Worm (Caenorhabditis elegans): Measurements from ENCODE around the gene M60.6.

M60.6 gene

ce11 chrX:8297333-8297732, 45.1 kb upstream of the M60.6 start:
- TF ChIP-seq nhr-28 (tag; optimal IDR thresholded peaks at IDR 0.05) (no peak), lsy-12 (tag; optimal IDR thresholded peaks at IDR 0.05) (no peak), ceh-16 (tag; optimal IDR thresholded peaks at IDR 0.05) (no peak), zag-1 (tag; optimal IDR thresholded peaks at IDR 0.05) (no peak), pqm-1 (tag; optimal IDR thresholded peaks at IDR 0.05) (no peak), aly-2 (tag; optimal IDR thresholded peaks at IDR 0.05) (no peak), skn-1 (tag; optimal IDR thresholded peaks at IDR 0.05) (no peak), ceh-9 (tag; optimal IDR thresholded peaks at IDR 0.05) (no peak), fos-1 (tag; optimal IDR thresholded peaks at IDR 0.05) (no peak), nhr-43 (tag; optimal IDR thresholded peaks at IDR 0.05; ENCODE audit: poor library complexity, severe bottlenecking) (no peak), unc-39 (tag; optimal IDR thresholded peaks at IDR 0.05) (no peak), ceh-28 (tag; optimal IDR thresholded peaks at IDR 0.05) (no peak), ztf-11 (tag; optimal IDR thresholded peaks at IDR 0.05) (no peak), ZK546.5 (tag; optimal IDR thresholded peaks at IDR 0.05) (no peak), nfya-1 (tag; optimal IDR thresholded peaks at IDR 0.05; ENCODE audit: insufficient read depth) (no peak), mdl-1 (tag; optimal IDR thresholded peaks at IDR 0.05) (no peak), egl-27 (tag; optimal IDR thresholded peaks at IDR 0.05) (no peak), mml-1 (tag; optimal IDR thresholded peaks at IDR 0.05) (no peak), fkh-2 (tag; optimal IDR thresholded peaks at IDR 0.05) (no peak), tbx-2 (tag; optimal IDR thresholded peaks at IDR 0.05) (no peak)

- no peak for TF ChIP-seq mdl-1 (tag; optimal IDR thresholded peaks at IDR 0.05)
- TF ChIP-seq elt-3 (tag; optimal IDR thresholded peaks at IDR 0.05), result no peak
- no peak for TF ChIP-seq ceh-28 (tag; optimal IDR thresholded peaks at IDR 0.05)
- TF ChIP-seq tbx-2 (tag; optimal IDR thresholded peaks at IDR 0.05), result no peak
- no peak for TF ChIP-seq hmg-11 (tag; optimal IDR thresholded peaks at IDR 0.05)
- no peak for TF ChIP-seq fkh-10 (GFP tag; optimal IDR thresholded peaks at IDR 0.05)
- TF ChIP-seq sea-2 (GFP tag; optimal IDR thresholded peaks at IDR 0.05), result no peak
- TF ChIP-seq jun-1 (tag; optimal IDR thresholded peaks at IDR 0.05), result no peak
- no peak for TF ChIP-seq pqm-1 (tag; optimal IDR thresholded peaks at IDR 0.05)
- TF ChIP-seq nhr-76 (tag; optimal IDR thresholded peaks at IDR 0.05), result no peak
- no peak for TF ChIP-seq nfya-1 (tag; optimal IDR thresholded peaks at IDR 0.05; ENCODE audit: insufficient read depth)
- TF ChIP-seq nhr-237 (tag; optimal IDR thresholded peaks at IDR 0.05), result no peak
- no peak for TF ChIP-seq zag-1 (tag; optimal IDR thresholded peaks at IDR 0.05)
- TF ChIP-seq nhr-25 (tag; optimal IDR thresholded peaks at IDR 0.05), result no peak
- no peak for TF ChIP-seq nhr-77 (tag; optimal IDR thresholded peaks at IDR 0.05)
- no peak for TF ChIP-seq snpc-4 (tag; optimal IDR thresholded peaks at IDR 0.05)
- TF ChIP-seq elt-1 (tag; optimal IDR thresholded peaks at IDR 0.05), result no peak
- TF ChIP-seq ztf-4 (tag; optimal IDR thresholded peaks at IDR 0.05), result no peak
- TF ChIP-seq nhr-28 (tag; optimal IDR thresholded peaks at IDR 0.05), result no peak
Measured at ce11 chrX:8294586-8294985, 42.3 kb upstream of the M60.6 start, which contains the start of gene R09F10.3. TSS of gene R09F10.3 (plus strand) at chrX:8294625.

ce11 chrX:8286740-8287299, 34.6 kb upstream of the M60.6 start, which contains the start of gene sec-16A.2:
TSS of gene sec-16A.2 (plus strand) at chrX:8287249.
- TF ChIP-seq lin-15B (tag; optimal IDR thresholded peaks at IDR 0.05) (peak; percentile 88), fkh-2 (tag; optimal IDR thresholded peaks at IDR 0.05) (no peak), nhr-43 (tag; optimal IDR thresholded peaks at IDR 0.05; ENCODE audit: poor library complexity, severe bottlenecking) (peak; percentile 27), hmg-11 (tag; optimal IDR thresholded peaks at IDR 0.05) (peak; percentile 70), aly-2 (tag; optimal IDR thresholded peaks at IDR 0.05) (no peak), elt-1 (tag; optimal IDR thresholded peaks at IDR 0.05) (no peak), lin-39 (tag; optimal IDR thresholded peaks at IDR 0.05) (peak; percentile 97), pqm-1 (tag; optimal IDR thresholded peaks at IDR 0.05) (peak; percentile 37), tbx-2 (tag; optimal IDR thresholded peaks at IDR 0.05) (no peak), nhr-25 (tag; optimal IDR thresholded peaks at IDR 0.05) (peak; percentile 80), unc-62 (GFP tag; optimal IDR thresholded peaks at IDR 0.05) (no peak), nhr-11 (tag; optimal IDR thresholded peaks at IDR 0.05) (peak; percentile 15), nhr-23 (tag; optimal IDR thresholded peaks at IDR 0.05) (peak; percentile 79), R02D3.7 (tag; optimal IDR thresholded peaks at IDR 0.05) (peak; percentile 64), egl-5 (tag; optimal IDR thresholded peaks at IDR 0.05) (peak; percentile 95), lsy-12 (tag; optimal IDR thresholded peaks at IDR 0.05) (no peak), egl-27 (tag; optimal IDR thresholded peaks at IDR 0.05) (no peak), ztf-4 (tag; optimal IDR thresholded peaks at IDR 0.05) (no peak), nfya-1 (tag; optimal IDR thresholded peaks at IDR 0.05; ENCODE audit: insufficient read depth) (peak; percentile 77), elt-3 (tag; optimal IDR thresholded peaks at IDR 0.05) (no peak), ceh-28 (tag; optimal IDR thresholded peaks at IDR 0.05) (peak; percentile 49), elt-2 (tag; optimal IDR thresholded peaks at IDR 0.05) (peak; percentile 53), pha-4 (tag; optimal IDR thresholded peaks at IDR 0.05) (peak; percentile 91), ZK546.5 (tag; optimal IDR thresholded peaks at IDR 0.05) (no peak), snpc-4 (tag; optimal IDR thresholded peaks at IDR 0.05) (peak; percentile 57), unc-39 (tag; optimal IDR thresholded peaks at IDR 0.05) (no peak), eor-1 (tag; optimal IDR thresholded peaks at IDR 0.05) (no peak), mdl-1 (tag; optimal IDR thresholded peaks at IDR 0.05) (no peak)

Data from whole organism, L3 larva.